Worm (Caenorhabditis elegans): ENCODE results near the gene F07C6.3.

- no peak for TF ChIP-seq ztf-11 (tag; optimal IDR thresholded peaks at IDR 0.05)
- no peak for TF ChIP-seq lin-39 (tag; optimal IDR thresholded peaks at IDR 0.05)
- no peak for TF ChIP-seq nhr-12 (tag; optimal IDR thresholded peaks at IDR 0.05)
- no peak for TF ChIP-seq ceh-16 (tag; optimal IDR thresholded peaks at IDR 0.05)
These were observed 27.6 kb downstream of the F07C6.3 start for ce11 chrIV:12816636-12817035.
